Fruit fly (Drosophila melanogaster): ENCODE measurements around the gene LysP.

Gene LysP

dm6 chr3L:1188936-1189659 is 29.4 kb downstream of the LysP start, which contains the start of gene CG13912 (continued):
- TF ChIP-seq CG2678 (tag; optimal IDR thresholded peaks at IDR 0.05): peak; percentile 10
- no peak for TF ChIP-seq ttk (GFP tag; IDR thresholded peaks at IDR 0.05)
- TF ChIP-seq Adf1 (GFP tag; IDR thresholded peaks at IDR 0.05): peak; percentile 25; the same call in 1 of the 2 replicates
- no peak for TF ChIP-seq ERR (GFP tag; optimal IDR thresholded peaks at IDR 0.05)
- 0 out of 2 replicates have a peak, but pooled peaks have one; percentile 25 for TF ChIP-seq chm (GFP tag; IDR thresholded peaks at IDR 0.05)
- TF ChIP-seq CG8290 (GFP tag; optimal IDR thresholded peaks at IDR 0.05): no peak
- TF ChIP-seq CG8290 (tag; optimal IDR thresholded peaks at IDR 0.05): peak in 1 of 2 experiments; percentile 85
- TF ChIP-seq CG33213 (GFP tag; optimal IDR thresholded peaks at IDR 0.05): peak; percentile 33
- no peak for TF ChIP-seq stc (GFP tag; IDR thresholded peaks at IDR 0.05)
- no peak for TF ChIP-seq Antp (GFP tag; optimal IDR thresholded peaks at IDR 0.05)
- TF ChIP-seq Hr39 (optimal IDR thresholded peaks at IDR 0.05): no peak
- TF ChIP-seq CG13424 (tag; optimal IDR thresholded peaks at IDR 0.05): no peak
- peak; percentile 33 for TF ChIP-seq CG13296 (GFP tag; optimal IDR thresholded peaks at IDR 0.05)
- TF ChIP-seq Dad (GFP tag; optimal IDR thresholded peaks at IDR 0.05): no peak
- TF ChIP-seq pan (optimal IDR thresholded peaks at IDR 0.05): no peak
- no peak for TF ChIP-seq pan (GFP tag; optimal IDR thresholded peaks at IDR 0.05 in 1 of 2, IDR thresholded peaks at IDR 0.05 in 1 of 2)
- peak; percentile 60 for TF ChIP-seq CG17802 (tag; optimal IDR thresholded peaks at IDR 0.05)
- TF ChIP-seq CG8924 (tag; optimal IDR thresholded peaks at IDR 0.05): no peak
- peak; percentile 14 for TF ChIP-seq run (tag; optimal IDR thresholded peaks at IDR 0.05)
- TF ChIP-seq vfl (GFP tag; optimal IDR thresholded peaks at IDR 0.05): no peak
- no peak for TF ChIP-seq Hsf (GFP tag; optimal IDR thresholded peaks at IDR 0.05)
- TF ChIP-seq seq (GFP tag; IDR thresholded peaks at IDR 0.05): no peak
- no peak for TF ChIP-seq CG9932 (GFP tag; IDR thresholded peaks at IDR 0.05)
- no peak for TF ChIP-seq Sry-δ (GFP tag; optimal IDR thresholded peaks at IDR 0.05)
- TF ChIP-seq Ssrp (tag; optimal IDR thresholded peaks at IDR 0.05): no peak
- no peak for TF ChIP-seq Deaf1 (tag; optimal IDR thresholded peaks at IDR 0.05)
- peak; percentile 92 for TF ChIP-seq CG7987 (GFP tag; optimal IDR thresholded peaks at IDR 0.05)
- TF ChIP-seq Xrp1 (GFP tag; IDR thresholded peaks at IDR 0.05): no peak
- TF ChIP-seq mirr (GFP tag; optimal IDR thresholded peaks at IDR 0.05): peak; percentile 86
- peak; percentile 3 for TF ChIP-seq sens (GFP tag)
- TF ChIP-seq pzg (GFP tag; optimal IDR thresholded peaks at IDR 0.05): peak; percentile 11
- peak; percentile 35 for TF ChIP-seq CG12219 (GFP tag; optimal IDR thresholded peaks at IDR 0.05)
- TF ChIP-seq CG2202 (tag; optimal IDR thresholded peaks at IDR 0.05): no peak
- peak; percentile 75 for TF ChIP-seq HmgZ (tag; optimal IDR thresholded peaks at IDR 0.05)
- peak; percentile 66 for TF ChIP-seq Lhr (GFP tag; optimal IDR thresholded peaks at IDR 0.05)
- TF ChIP-seq Abd-B (GFP tag; optimal IDR thresholded peaks at IDR 0.05): peak; percentile 10
- TF ChIP-seq tx (GFP tag; optimal IDR thresholded peaks at IDR 0.05): no peak
- TF ChIP-seq CG1792 (GFP tag; optimal IDR thresholded peaks at IDR 0.05): no peak
- TF ChIP-seq Neu2 (GFP tag; optimal IDR thresholded peaks at IDR 0.05; ENCODE audit: borderline replicate concordance): no peak
- TF ChIP-seq CTCF (GFP tag; optimal IDR thresholded peaks at IDR 0.05): peak; percentile 86
- TF ChIP-seq Poxn (GFP tag; IDR thresholded peaks at IDR 0.05): no peak
- TF ChIP-seq CG34422 (GFP tag; IDR thresholded peaks at IDR 0.05): no peak
- TF ChIP-seq mld (GFP tag; IDR thresholded peaks at IDR 0.05; ENCODE audit: partially characterized antibody): no peak
- TF ChIP-seq lab (GFP tag; optimal IDR thresholded peaks at IDR 0.05): peak; percentile 35
- TF ChIP-seq inv (GFP tag; IDR thresholded peaks at IDR 0.05; ENCODE audit: partially characterized antibody): no peak
- TF ChIP-seq Nf-YC (tag; optimal IDR thresholded peaks at IDR 0.05): peak; percentile 26
- TF ChIP-seq trh (GFP tag; optimal IDR thresholded peaks at IDR 0.05): no peak
- no peak for TF ChIP-seq Nf-YA (GFP tag; IDR thresholded peaks at IDR 0.05)
- no peak for TF ChIP-seq dimm (GFP tag; IDR thresholded peaks at IDR 0.05)
- no peak for TF ChIP-seq ham (GFP tag; IDR thresholded peaks at IDR 0.05)
- TF ChIP-seq CG4617 (GFP tag; optimal IDR thresholded peaks at IDR 0.05; ENCODE audit: borderline replicate concordance): no peak
- TF ChIP-seq D19A (tag; optimal IDR thresholded peaks at IDR 0.05): no peak
